Fruit fly (Drosophila melanogaster): ENCODE measurements around the gene vib.

The vib gene

dm6 chr3R:19166077-19166778, 60.2 kb downstream of the vib start:
- peak; percentile 65 for TF ChIP-seq svp (GFP tag)
- peak; percentile 73 for TF ChIP-seq Eip78C (GFP tag)
- TF ChIP-seq CG6163 (GFP tag; IDR thresholded peaks at IDR 0.05) = no peak
- TF ChIP-seq CG11762 (GFP tag; optimal IDR thresholded peaks at IDR 0.05; ENCODE audit: insufficient read depth) = no peak
- TF ChIP-seq Smox (GFP tag; optimal IDR thresholded peaks at IDR 0.05) = peak; percentile 9
- peak; percentile 4 for TF ChIP-seq Sox102F (GFP tag; optimal IDR thresholded peaks at IDR 0.05)
- TF ChIP-seq Blimp-1 (GFP tag; optimal IDR thresholded peaks at IDR 0.05) = peak; percentile 71
- TF ChIP-seq pdm3 (GFP tag; optimal IDR thresholded peaks at IDR 0.05) = peak; percentile 35
- no peak for TF ChIP-seq Eip93F (GFP tag; optimal IDR thresholded peaks at IDR 0.05)
- no peak for TF ChIP-seq achi (GFP tag; optimal IDR thresholded peaks at IDR 0.05)
- TF ChIP-seq Hr39 (GFP tag; optimal IDR thresholded peaks at IDR 0.05) = peak; percentile 5
- TF ChIP-seq Hr4 (GFP tag; optimal IDR thresholded peaks at IDR 0.05) = no peak
- TF ChIP-seq fkh (GFP tag; optimal IDR thresholded peaks at IDR 0.05) = peak; percentile 33
- TF ChIP-seq Met (GFP tag; optimal IDR thresholded peaks at IDR 0.05) = peak; percentile 20

- TF ChIP-seq fkh (GFP tag; optimal IDR thresholded peaks at IDR 0.05) = no peak
- TF ChIP-seq CG8632 (GFP tag; optimal IDR thresholded peaks at IDR 0.05) = no peak
- no peak for TF ChIP-seq pdm3 (GFP tag; optimal IDR thresholded peaks at IDR 0.05)
- no peak for TF ChIP-seq lz (GFP tag; optimal IDR thresholded peaks at IDR 0.05)
- peak; percentile 61; the same call in 1 of the 2 replicates for TF ChIP-seq CG15336 (GFP tag; IDR thresholded peaks at IDR 0.05)
- peak; percentile 29 for TF ChIP-seq Lpt (GFP tag; optimal IDR thresholded peaks at IDR 0.05)
- peak; percentile 2 for TF ChIP-seq Eip78C (GFP tag)
- TF ChIP-seq Ets21C (GFP tag; optimal IDR thresholded peaks at IDR 0.05) = no peak
- no peak for TF ChIP-seq OdsH (GFP tag; optimal IDR thresholded peaks at IDR 0.05)
- no peak for TF ChIP-seq Hr38 (GFP tag; optimal IDR thresholded peaks at IDR 0.05)
- peak; percentile 21 for TF ChIP-seq vri (GFP tag; optimal IDR thresholded peaks at IDR 0.05)
- no peak for TF ChIP-seq CG31627 (GFP tag; optimal IDR thresholded peaks at IDR 0.05)
- TF ChIP-seq Sox102F (GFP tag; optimal IDR thresholded peaks at IDR 0.05) = peak; percentile 47
- peak; percentile 25 for TF ChIP-seq Ets96B (tag; optimal IDR thresholded peaks at IDR 0.05)
- peak; percentile 73 for TF ChIP-seq CG8119 (GFP tag; IDR thresholded peaks at IDR 0.05)
- TF ChIP-seq ss (GFP tag; optimal IDR thresholded peaks at IDR 0.05) = peak; percentile 63 to 70
- no peak for TF ChIP-seq Hr39 (GFP tag; optimal IDR thresholded peaks at IDR 0.05)
- TF ChIP-seq Eip93F (GFP tag; optimal IDR thresholded peaks at IDR 0.05) = peak; percentile 11
- no peak for TF ChIP-seq CG8319 (GFP tag; optimal IDR thresholded peaks at IDR 0.05)
- TF ChIP-seq cyc (GFP tag; optimal IDR thresholded peaks at IDR 0.05) = no peak
- TF ChIP-seq net (GFP tag; optimal IDR thresholded peaks at IDR 0.05) = peak; percentile 3
- peak; percentile 32 for TF ChIP-seq CG6808 (GFP tag; optimal IDR thresholded peaks at IDR 0.05)
- TF ChIP-seq CG6163 (GFP tag; IDR thresholded peaks at IDR 0.05) = peak; percentile 81
- TF ChIP-seq CG10669 (GFP tag; optimal IDR thresholded peaks at IDR 0.05) = no peak
- TF ChIP-seq CG32006 (GFP tag; optimal IDR thresholded peaks at IDR 0.05) = no peak
- no peak for TF ChIP-seq Blimp-1 (GFP tag; optimal IDR thresholded peaks at IDR 0.05)
- TF ChIP-seq CG1621 (tag; optimal IDR thresholded peaks at IDR 0.05) = no peak
- TF ChIP-seq CG3919 (GFP tag; optimal IDR thresholded peaks at IDR 0.05) = no peak
- TF ChIP-seq CG16779 (tag; optimal IDR thresholded peaks at IDR 0.05) = peak; percentile 42
- TF ChIP-seq Met (GFP tag; optimal IDR thresholded peaks at IDR 0.05) = no peak
- peak; percentile 59 for TF ChIP-seq CG9139 (GFP tag; optimal IDR thresholded peaks at IDR 0.05)
- no peak for TF ChIP-seq Eip75B (GFP tag; optimal IDR thresholded peaks at IDR 0.05)
- no peak for TF ChIP-seq spab (GFP tag; optimal IDR thresholded peaks at IDR 0.05)
- no peak for TF ChIP-seq CG34406 (GFP tag; optimal IDR thresholded peaks at IDR 0.05)
- no peak for TF ChIP-seq CG6792 (GFP tag; optimal IDR thresholded peaks at IDR 0.05)
- no peak for TF ChIP-seq Sox14 (GFP tag; optimal IDR thresholded peaks at IDR 0.05)
- TF ChIP-seq Hr4 (GFP tag; optimal IDR thresholded peaks at IDR 0.05) = no peak
- TF ChIP-seq dsx (GFP tag; optimal IDR thresholded peaks at IDR 0.05; ENCODE audit: poor library complexity, severe bottlenecking) = peak; percentile 59
- no peak for TF ChIP-seq salr (GFP tag; optimal IDR thresholded peaks at IDR 0.05)
- no peak for TF ChIP-seq CG7368 (GFP tag; optimal IDR thresholded peaks at IDR 0.05)
- peak; percentile 0 for TF ChIP-seq CG3032 (tag; optimal IDR thresholded peaks at IDR 0.05)
- no peak for TF ChIP-seq esn (GFP tag; optimal IDR thresholded peaks at IDR 0.05)
- TF ChIP-seq fd85E (GFP tag; optimal IDR thresholded peaks at IDR 0.05) = peak; percentile 20
- no peak for TF ChIP-seq svp (GFP tag)
Observed at dm6 chr3R:19165620-19166055, 60.8 kb downstream of the vib start.

All from whole organism, prepupa.